Worm (Caenorhabditis elegans) whole organism, L3 larva: ENCODE results near the gene CC8.2.

Source experiments
- ZK546.5 ChIP-seq: sonication (generic microtip); optimal IDR thresholded peaks from 2 replicates; lab custom pipeline; 2017; ENCODE audit warnings: missing biosample characterization, missing genetic modification characterization
- aly-2 ChIP-seq: fragments of 150-350 bp; optimal IDR thresholded peaks from 2 replicates; lab custom pipeline; 2014; ENCODE audit warnings: missing biosample characterization, missing genetic modification characterization
- ama-1 ChIP-seq: fragments of 150-350 bp; optimal IDR thresholded peaks from 2 replicates; lab custom pipeline; 2018
- ceh-16 ChIP-seq: sonication (generic microtip); optimal IDR thresholded peaks from 2 replicates; lab custom pipeline; 2017; ENCODE audit warnings: missing biosample characterization, missing genetic modification characterization
- ceh-28 ChIP-seq: fragments of 150-350 bp; optimal IDR thresholded peaks from 2 replicates; lab custom pipeline; 2014; ENCODE audit warnings: missing biosample characterization, missing genetic modification reagents, missing genetic modification characterization
- ceh-82 ChIP-seq: fragments of 150-350 bp; optimal IDR thresholded peaks from 2 replicates; lab custom pipeline; 2014; ENCODE audit warnings: missing biosample characterization, missing genetic modification characterization
- daf-12 ChIP-seq: fragments of 150-350 bp; optimal IDR thresholded peaks from 2 replicates; lab custom pipeline; 2014; ENCODE audit warnings: missing biosample characterization, missing genetic modification reagents, missing genetic modification characterization
- egl-27 ChIP-seq: sonication (generic microtip); optimal IDR thresholded peaks from 4 replicates; lab custom pipeline; 2017; ENCODE audit warnings: missing biosample characterization, missing genetic modification reagents, missing genetic modification characterization
- elt-1 ChIP-seq: fragments of 150-350 bp; optimal IDR thresholded peaks from 2 replicates; lab custom pipeline; 2014; ENCODE audit warnings: missing biosample characterization, missing genetic modification characterization
- elt-2 ChIP-seq: sonication (generic microtip); optimal IDR thresholded peaks from 2 replicates; lab custom pipeline; 2016; ENCODE audit warnings: missing genetic modification reagents, mild to moderate bottlenecking, missing genetic modification characterization, missing compliant biosample characterization
- elt-3 ChIP-seq, 3 experiments: fragments of 150-350 bp in 1 of 3; sonication (generic microtip) in 2 of 3; optimal IDR thresholded peaks; 2 replicates in 2 of 3; 4 replicates in 1 of 3; lab custom pipeline; 2014 to 2017; ENCODE audit warnings: missing biosample characterization in 3 of 3, missing genetic modification characterization in 3 of 3
- eor-1 ChIP-seq, 2 experiments: fragments of 150-350 bp; optimal IDR thresholded peaks; 2 replicates each; lab custom pipeline; 2014 to 2018; ENCODE audit warnings: missing biosample characterization in 2 of 2, missing genetic modification characterization in 2 of 2
- fkh-10 ChIP-seq: sonication (generic microtip); optimal IDR thresholded peaks from 2 replicates; lab custom pipeline; 2017; ENCODE audit warnings: missing biosample characterization, missing genetic modification reagents, missing genetic modification characterization
- fkh-2 ChIP-seq: fragments of 150-350 bp; optimal IDR thresholded peaks from 2 replicates; lab custom pipeline; 2014; ENCODE audit warnings: missing biosample characterization, missing genetic modification reagents, missing genetic modification characterization
- fos-1 ChIP-seq: fragments of 150-350 bp; optimal IDR thresholded peaks from 2 replicates; lab custom pipeline; 2014; ENCODE audit warnings: missing biosample characterization, missing genetic modification characterization
- hmg-11 ChIP-seq: sonication (generic microtip); optimal IDR thresholded peaks from 2 replicates; lab custom pipeline; 2016; ENCODE audit warnings: missing genetic modification characterization, missing compliant biosample characterization
- lin-15B ChIP-seq: fragments of 150-350 bp; optimal IDR thresholded peaks from 2 replicates; lab custom pipeline; 2014; ENCODE audit warnings: missing biosample characterization, missing genetic modification characterization
- lsy-12 ChIP-seq: sonication (generic microtip); optimal IDR thresholded peaks from 2 replicates; lab custom pipeline; 2016; ENCODE audit warnings: mild to moderate bottlenecking, missing genetic modification characterization, missing compliant biosample characterization
- mdl-1 ChIP-seq: fragments of 150-350 bp; optimal IDR thresholded peaks from 2 replicates; lab custom pipeline; 2014; ENCODE audit warnings: missing biosample characterization, missing genetic modification characterization
- mml-1 ChIP-seq: fragments of 150-350 bp; sonication (generic microtip); optimal IDR thresholded peaks from 3 replicates; lab custom pipeline; 2014; ENCODE audit warnings: missing biosample characterization, missing genetic modification characterization
- nfya-1 ChIP-seq: sonication (generic microtip); optimal IDR thresholded peaks from 2 replicates; lab custom pipeline; 2017; ENCODE audit warnings: missing genetic modification characterization, mild to moderate bottlenecking, missing compliant biosample characterization, antibody characterized with exemption, moderate library complexity; ENCODE audit not compliant: insufficient read depth
- nhr-11 ChIP-seq: fragments of 150-350 bp; optimal IDR thresholded peaks from 2 replicates; lab custom pipeline; 2014; ENCODE audit warnings: missing biosample characterization, missing genetic modification characterization
- nhr-12 ChIP-seq: fragments of 150-350 bp; optimal IDR thresholded peaks from 2 replicates; lab custom pipeline; 2014; ENCODE audit warnings: missing biosample characterization, missing genetic modification characterization
- nhr-23 ChIP-seq: fragments of 150-350 bp; optimal IDR thresholded peaks from 2 replicates; lab custom pipeline; 2014; ENCODE audit warnings: missing biosample characterization, missing genetic modification reagents, missing genetic modification characterization
- nhr-237 ChIP-seq: fragments of 150-350 bp; optimal IDR thresholded peaks from 2 replicates; lab custom pipeline; 2014; ENCODE audit warnings: missing biosample characterization, missing genetic modification characterization
- nhr-25 ChIP-seq: sonication (generic microtip); optimal IDR thresholded peaks from 2 replicates; lab custom pipeline; 2017; ENCODE audit warnings: missing biosample characterization, missing genetic modification characterization
- nhr-28 ChIP-seq: fragments of 150-350 bp; optimal IDR thresholded peaks from 2 replicates; lab custom pipeline; 2014; ENCODE audit warnings: missing biosample characterization, missing genetic modification characterization
- nhr-43 ChIP-seq: sonication (generic microtip); optimal IDR thresholded peaks from 2 replicates; lab custom pipeline; 2016; ENCODE audit warnings: mild to moderate bottlenecking, missing genetic modification characterization, missing compliant biosample characterization; ENCODE audit not compliant: poor library complexity, severe bottlenecking
- nhr-67 ChIP-seq: fragments of 150-350 bp; optimal IDR thresholded peaks from 2 replicates; lab custom pipeline; 2014; ENCODE audit warnings: missing biosample characterization, missing genetic modification characterization
- pha-4 ChIP-seq: fragments of 150-350 bp; optimal IDR thresholded peaks from 2 replicates; lab custom pipeline; 2014; ENCODE audit warnings: missing biosample characterization, missing genetic modification reagents, missing genetic modification characterization
- pqm-1 ChIP-seq: fragments of 150-350 bp; optimal IDR thresholded peaks from 2 replicates; lab custom pipeline; 2017; ENCODE audit warnings: missing biosample characterization, missing genetic modification characterization, inconsistent platforms
- sea-2 ChIP-seq: fragments of 150-350 bp; sonication (generic microtip); optimal IDR thresholded peaks from 4 replicates; lab custom pipeline; 2014; ENCODE audit warnings: missing biosample characterization, missing genetic modification reagents, missing genetic modification characterization
- tbx-2 ChIP-seq: sonication (generic microtip); optimal IDR thresholded peaks from 2 replicates; lab custom pipeline; 2016; ENCODE audit warnings: mild to moderate bottlenecking, missing genetic modification characterization, missing compliant biosample characterization
- unc-39 ChIP-seq: sonication (generic microtip); optimal IDR thresholded peaks from 4 replicates; lab custom pipeline; 2017; ENCODE audit warnings: missing biosample characterization, missing genetic modification characterization
- unc-62 ChIP-seq: fragments of 150-350 bp; sonication (generic microtip); optimal IDR thresholded peaks from 4 replicates; lab custom pipeline; 2014; ENCODE audit warnings: missing biosample characterization, missing genetic modification reagents, missing genetic modification characterization
- ztf-11 ChIP-seq: fragments of 150-350 bp; optimal IDR thresholded peaks from 2 replicates; lab custom pipeline; 2014; ENCODE audit warnings: missing biosample characterization, missing genetic modification characterization
- ztf-4 ChIP-seq: fragments of 150-350 bp; optimal IDR thresholded peaks from 2 replicates; lab custom pipeline; 2014; ENCODE audit warnings: missing biosample characterization, missing genetic modification characterization

Gene CC8.2

DNA sequence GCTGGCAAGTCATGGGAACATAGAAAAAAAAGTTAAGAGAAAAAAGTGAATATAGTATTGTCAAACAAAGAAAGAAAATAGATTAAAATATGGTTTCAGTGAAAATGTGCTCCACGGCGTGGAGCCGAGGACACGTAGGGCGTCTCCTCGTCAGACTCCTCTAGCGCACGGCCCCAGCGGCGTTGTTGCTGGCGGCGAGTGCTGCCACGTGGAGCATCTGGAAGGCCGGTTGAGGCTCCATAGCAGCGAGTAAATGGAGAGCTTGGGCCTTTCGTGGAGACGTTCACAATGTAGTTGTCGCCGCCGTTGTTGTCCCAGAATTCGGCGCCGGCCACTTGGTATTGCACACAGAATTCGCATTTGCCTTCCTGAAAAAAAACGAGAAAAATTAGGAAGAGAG lies 3.0 kb downstream of the CC8.2 start:
- TF ChIP-seq nhr-23 (tag; lab: Kevin White, UChicago) (no peak), ceh-28 (no peak), fkh-2 (no peak), ztf-4 (no peak), tbx-2 (tag; lab: Kevin White, UChicago) (no peak), pqm-1 (tag; lab: Kevin White, UChicago) (no peak), nfya-1 (tag; lab: Kevin White, UChicago) (no peak), ztf-11 (tag; lab: Kevin White, UChicago) (no peak), nhr-11 (tag; lab: Kevin White, UChicago) (no peak), elt-1 (tag; lab: Kevin White, UChicago) (no peak), nhr-25 (tag; lab: Kevin White, UChicago) (no peak), mdl-1 (tag; lab: Kevin White, UChicago) (no peak), lsy-12 (tag; lab: Kevin White, UChicago) (no peak), aly-2 (tag; lab: Kevin White, UChicago) (no peak), nhr-67 (no peak), sea-2 (GFP tag; lab: Kevin White, UChicago) (no peak), nhr-28 (tag; lab: Kevin White, UChicago) (no peak)

- TF ChIP-seq mdl-1 (tag; lab: Kevin White, UChicago): no peak
- TF ChIP-seq nhr-43 (tag; lab: Kevin White, UChicago): peak; percentile 55
- no peak for TF ChIP-seq pqm-1 (tag; lab: Kevin White, UChicago)
- TF ChIP-seq hmg-11: no peak
- TF ChIP-seq ZK546.5 (tag; lab: Kevin White, UChicago): no peak
- peak; percentile 80 for TF ChIP-seq ztf-4
- peak; percentile 49 for TF ChIP-seq lsy-12 (tag; lab: Kevin White, UChicago)
- TF ChIP-seq nhr-25 (tag; lab: Kevin White, UChicago): peak; percentile 32
- peak in 1 of 3 experiments; percentile 16 for TF ChIP-seq elt-3 (tag; optimal IDR thresholded peaks at IDR 0.05; lab: Kevin White, UChicago)
- peak; percentile 44 for TF ChIP-seq ceh-28
Observed at ce11 chrIV:3644863-3645378, 3.6 kb downstream of the CC8.2 start.

DNA sequence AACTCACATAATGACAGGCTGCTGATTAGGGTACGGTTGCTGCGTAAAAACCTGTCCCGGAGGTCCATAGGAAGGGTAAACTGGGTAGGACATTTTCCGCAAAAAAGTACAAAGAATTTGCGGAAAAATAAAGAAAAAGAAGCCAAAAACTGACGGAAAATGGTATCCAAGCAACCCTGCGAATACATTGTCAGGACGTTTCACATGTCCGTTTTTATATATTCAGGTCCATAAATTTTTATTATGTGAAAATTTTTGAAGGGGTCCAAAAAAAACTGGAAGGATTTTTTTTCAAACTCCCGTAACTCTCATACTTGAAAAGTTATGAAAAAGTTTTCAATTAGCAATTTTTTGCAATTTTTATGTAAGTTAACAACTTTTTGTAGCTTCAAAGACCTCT lies 6.3 kb downstream of the CC8.2 start, which contains the start of gene CC8.3:
CC8.3 (minus strand) TSS at position 101 of the 400 bp plus-strand sequence.
- TF ChIP-seq nhr-28 (tag; lab: Kevin White, UChicago): no peak
- TF ChIP-seq nhr-11 (tag; lab: Kevin White, UChicago): no peak
- no peak for TF ChIP-seq nhr-12 (tag; lab: Kevin White, UChicago)
- no peak for TF ChIP-seq unc-62 (GFP tag; lab: Kevin White, UChicago)
- no peak for TF ChIP-seq daf-12 (tag; lab: Kevin White, UChicago)
- TF ChIP-seq ama-1 (lab: Kevin White, UChicago): no peak
- no peak for TF ChIP-seq hmg-11
- TF ChIP-seq egl-27 (tag; lab: Kevin White, UChicago): no peak

DNA sequence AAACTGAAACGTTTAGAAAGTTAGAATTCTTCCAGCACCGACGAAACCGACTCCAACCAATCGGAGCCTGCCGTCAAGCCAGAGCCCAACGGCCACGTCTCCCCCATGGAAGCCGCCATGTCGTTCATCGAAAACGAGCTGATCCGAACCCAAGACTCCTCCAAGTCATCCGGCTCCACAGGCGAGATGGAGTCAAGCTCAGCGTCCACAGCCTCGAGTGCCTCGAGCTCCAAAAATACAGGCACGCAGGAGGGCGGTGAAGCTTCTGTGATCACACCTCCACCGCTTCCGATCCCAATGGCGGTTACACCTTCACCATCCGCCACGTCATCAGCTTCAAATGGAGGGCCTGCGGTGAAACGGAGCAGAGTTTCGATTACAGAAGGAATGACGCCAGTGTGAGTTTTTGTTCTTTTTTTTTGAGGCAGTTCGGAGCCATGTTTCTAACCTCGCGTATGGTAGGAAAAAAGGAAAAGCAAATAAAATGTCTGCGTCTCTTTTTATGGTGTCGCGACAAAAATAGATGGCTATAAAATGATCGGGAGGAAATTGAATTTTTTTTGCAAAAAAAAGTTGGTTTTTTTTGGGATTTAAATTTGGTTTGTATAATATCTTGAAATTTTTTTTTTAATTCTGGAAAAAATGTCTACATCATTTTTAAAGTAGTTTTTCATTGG lies 10.1 kb downstream of the CC8.2 start:
- no peak for TF ChIP-seq egl-27 (tag; lab: Kevin White, UChicago)
- peak; percentile 40 for TF ChIP-seq lin-15B (tag; lab: Kevin White, UChicago)
- TF ChIP-seq pha-4 (tag; lab: Kevin White, UChicago): peak; percentile 52

ce11 chrIV:3636528-3637129 lies 11.9 kb downstream of the CC8.2 start, which contains the start of gene madf-9:
TSS of gene madf-9 (plus strand) at chrIV:3637079.
- TF ChIP-seq ztf-11 (tag; lab: Kevin White, UChicago) (no peak), ceh-82 (no peak), nhr-12 (tag; lab: Kevin White, UChicago) (no peak), nhr-11 (tag; lab: Kevin White, UChicago) (no peak), tbx-2 (tag; lab: Kevin White, UChicago) (peak; percentile 58), nhr-237 (tag; lab: Kevin White, UChicago) (no peak), lin-15B (tag; lab: Kevin White, UChicago) (peak; percentile 16), ceh-16 (tag; lab: Kevin White, UChicago) (no peak), ama-1 (lab: Kevin White, UChicago) (no peak), elt-2 (peak; percentile 43), pqm-1 (tag; lab: Kevin White, UChicago) (no peak), lsy-12 (tag; lab: Kevin White, UChicago) (peak; percentile 66), elt-3 (tag; optimal IDR thresholded peaks at IDR 0.05; lab: Kevin White, UChicago) (no peak), mdl-1 (tag; lab: Kevin White, UChicago) (peak; percentile 65), ztf-4 (no peak), eor-1 (tag; optimal IDR thresholded peaks at IDR 0.05; lab: Kevin White, UChicago) (no peak), nhr-23 (tag; lab: Kevin White, UChicago) (peak; percentile 28), nfya-1 (tag; lab: Kevin White, UChicago) (peak; percentile 79), fkh-10 (GFP tag; lab: Kevin White, UChicago) (no peak), sea-2 (GFP tag; lab: Kevin White, UChicago) (no peak), fos-1 (tag; lab: Kevin White, UChicago) (no peak), mml-1 (tag; lab: Kevin White, UChicago) (no peak), nhr-25 (tag; lab: Kevin White, UChicago) (peak; percentile 35), nhr-28 (tag; lab: Kevin White, UChicago) (no peak), unc-39 (tag; lab: Kevin White, UChicago) (no peak), aly-2 (tag; lab: Kevin White, UChicago) (no peak), daf-12 (tag; lab: Kevin White, UChicago) (no peak), unc-62 (GFP tag; lab: Kevin White, UChicago) (no peak), nhr-43 (tag; lab: Kevin White, UChicago) (peak; percentile 73), elt-1 (tag; lab: Kevin White, UChicago) (no peak), fkh-2 (no peak), hmg-11 (peak; percentile 99)
